Worm (Caenorhabditis elegans) whole organism, mixed stage, embryonic: ENCODE measurements around the gene syp-2.

Experiments used
- M03D4.4 ChIP-seq: sonication (generic microtip); optimal IDR thresholded peaks from 2 replicates; lab custom pipeline; 2017; ENCODE audit warnings: mild to moderate bottlenecking, missing genetic modification characterization, missing compliant biosample characterization
- bed-3 ChIP-seq: fragments of 200-800 bp; sonication (Bioruptor generic); optimal IDR thresholded peaks from 3 replicates; lab custom pipeline; 2018; ENCODE audit warnings: mild to moderate bottlenecking, missing genetic modification characterization, moderate library complexity, missing compliant biosample characterization
- blmp-1 ChIP-seq: fragments of 150-350 bp; optimal IDR thresholded peaks from 2 replicates; lab custom pipeline; 2014; ENCODE audit warnings: missing biosample characterization, missing genetic modification characterization
- ceh-39 ChIP-seq: fragments of 150-350 bp; optimal IDR thresholded peaks from 2 replicates; lab custom pipeline; 2014; ENCODE audit warnings: missing biosample characterization, missing genetic modification characterization
- ceh-43 ChIP-seq: fragments of 200-800 bp; sonication (Bioruptor generic); optimal IDR thresholded peaks from 2 replicates; lab custom pipeline; 2018; ENCODE audit warnings: mild to moderate bottlenecking, missing genetic modification characterization, moderate library complexity, missing compliant biosample characterization
- ceh-83 ChIP-seq: fragments of 200-800 bp; sonication (Bioruptor generic); optimal IDR thresholded peaks from 2 replicates; lab custom pipeline; 2018; ENCODE audit warnings: mild to moderate bottlenecking, missing genetic modification characterization, missing compliant biosample characterization
- ces-1 ChIP-seq: fragments of 150-350 bp; optimal IDR thresholded peaks from 2 replicates; lab custom pipeline; 2014; ENCODE audit warnings: missing biosample characterization, missing genetic modification reagents, missing genetic modification characterization
- cnd-1 ChIP-seq: fragments of 200-800 bp; sonication (Bioruptor generic); optimal IDR thresholded peaks from 2 replicates; lab custom pipeline; 2018; ENCODE audit warnings: mild to moderate bottlenecking, missing genetic modification characterization, missing compliant biosample characterization
- drap-1 ChIP-seq: fragments of 200-800 bp; sonication (Bioruptor generic); optimal IDR thresholded peaks from 3 replicates; lab custom pipeline; 2018; ENCODE audit warnings: mild to moderate bottlenecking, missing genetic modification characterization, missing compliant biosample characterization
- elt-1 ChIP-seq: sonication (generic microtip); optimal IDR thresholded peaks from 2 replicates; lab custom pipeline; 2017; ENCODE audit warnings: missing genetic modification characterization, mild to moderate bottlenecking, missing compliant biosample characterization, antibody characterized with exemption, moderate library complexity, borderline replicate concordance; ENCODE audit not compliant: insufficient read depth
- elt-3 ChIP-seq: fragments of 150-350 bp; optimal IDR thresholded peaks from 2 replicates; lab custom pipeline; 2014; ENCODE audit warnings: missing biosample characterization, missing genetic modification characterization
- ham-2 ChIP-seq: fragments of 200-800 bp; sonication (Bioruptor generic); optimal IDR thresholded peaks from 2 replicates; lab custom pipeline; 2018; ENCODE audit warnings: mild to moderate bottlenecking, missing genetic modification characterization, missing compliant biosample characterization
- hlh-1 ChIP-seq: fragments of 150-350 bp; optimal IDR thresholded peaks from 2 replicates; lab custom pipeline; 2014; ENCODE audit warnings: missing biosample characterization, missing genetic modification reagents, missing genetic modification characterization
- lin-13 ChIP-seq: fragments of 150-350 bp; optimal IDR thresholded peaks from 2 replicates; lab custom pipeline; 2014; ENCODE audit warnings: missing biosample characterization, missing genetic modification characterization
- lsy-2 ChIP-seq: fragments of 150-350 bp; optimal IDR thresholded peaks from 2 replicates; lab custom pipeline; 2014; ENCODE audit warnings: missing biosample characterization, missing genetic modification characterization
- mab-5 ChIP-seq: fragments of 150-350 bp; optimal IDR thresholded peaks from 2 replicates; lab custom pipeline; 2014; ENCODE audit warnings: missing biosample characterization, missing genetic modification characterization
- mep-1 ChIP-seq: fragments of 150-350 bp; optimal IDR thresholded peaks from 2 replicates; lab custom pipeline; 2017; ENCODE audit warnings: missing biosample characterization, missing genetic modification reagents, missing genetic modification characterization, inconsistent platforms
- nhr-12 ChIP-seq: fragments of 150-350 bp; optimal IDR thresholded peaks from 2 replicates; lab custom pipeline; 2014; ENCODE audit warnings: missing biosample characterization, missing genetic modification characterization
- nhr-2 ChIP-seq: fragments of 150-350 bp; optimal IDR thresholded peaks from 2 replicates; lab custom pipeline; 2014; ENCODE audit warnings: missing biosample characterization, missing genetic modification characterization
- nhr-237 ChIP-seq: fragments of 150-350 bp; optimal IDR thresholded peaks from 2 replicates; lab custom pipeline; 2014; ENCODE audit warnings: missing biosample characterization, missing genetic modification characterization
- nhr-28 ChIP-seq: fragments of 150-350 bp; optimal IDR thresholded peaks from 2 replicates; lab custom pipeline; 2014; ENCODE audit warnings: missing biosample characterization, missing genetic modification characterization
- nhr-76 ChIP-seq: sonication (generic microtip); optimal IDR thresholded peaks from 2 replicates; lab custom pipeline; 2017; ENCODE audit warnings: missing biosample characterization, missing genetic modification characterization
- pha-4 ChIP-seq: fragments of 150-350 bp; optimal IDR thresholded peaks from 2 replicates; lab custom pipeline; 2018; ENCODE audit warnings: missing biosample characterization, missing genetic modification reagents, missing genetic modification characterization
- sem-2 ChIP-seq: fragments of 200-800 bp; sonication (Bioruptor generic); optimal IDR thresholded peaks from 2 replicates; lab custom pipeline; 2018; ENCODE audit warnings: mild to moderate bottlenecking, missing genetic modification characterization, missing compliant biosample characterization
- snpc-4 ChIP-seq: fragments of 150-350 bp; optimal IDR thresholded peaks from 2 replicates; lab custom pipeline; 2014; ENCODE audit warnings: missing biosample characterization, missing genetic modification characterization
- sptf-1 ChIP-seq: sonication (generic microtip); optimal IDR thresholded peaks from 2 replicates; lab custom pipeline; 2017; ENCODE audit warnings: mild to moderate bottlenecking, missing genetic modification characterization, moderate library complexity, missing compliant biosample characterization
- tbx-8 ChIP-seq: fragments of 200-800 bp; sonication (Bioruptor generic); optimal IDR thresholded peaks from 2 replicates; lab custom pipeline; 2018; ENCODE audit warnings: mild to moderate bottlenecking, missing genetic modification characterization, moderate library complexity, missing compliant biosample characterization
- unc-120 ChIP-seq: sonication (generic microtip); optimal IDR thresholded peaks from 2 replicates; lab custom pipeline; 2017; ENCODE audit warnings: missing genetic modification characterization, missing compliant biosample characterization; ENCODE audit not compliant: poor library complexity, severe bottlenecking
- unc-62 ChIP-seq: fragments of 150-350 bp; optimal IDR thresholded peaks from 2 replicates; lab custom pipeline; 2014; ENCODE audit warnings: missing biosample characterization, missing genetic modification reagents, missing genetic modification characterization
- zip-8 ChIP-seq: fragments of 150-350 bp; optimal IDR thresholded peaks from 2 replicates; lab custom pipeline; 2014; ENCODE audit warnings: missing biosample characterization, missing genetic modification characterization

Gene syp-2

ce11 chrV:5509134-5509533 is 27.2 kb upstream of the syp-2 start:
- TF ChIP-seq pha-4 (tag; lab: Kevin White, UChicago) (no peak), nhr-2 (tag; lab: Kevin White, UChicago) (no peak), ceh-39 (no peak), sem-2 (GFP tag; lab: Kevin White, UChicago) (no peak), sptf-1 (tag; lab: Kevin White, UChicago) (no peak), unc-62 (GFP tag; lab: Kevin White, UChicago) (no peak), drap-1 (GFP tag; lab: Kevin White, UChicago) (no peak), unc-120 (no peak), lin-13 (no peak), blmp-1 (no peak), ceh-83 (no peak), snpc-4 (tag; lab: Kevin White, UChicago) (no peak), ces-1 (GFP tag; lab: Kevin White, UChicago) (no peak)

- TF ChIP-seq elt-1 (tag; lab: Kevin White, UChicago) (no peak), ces-1 (GFP tag; lab: Kevin White, UChicago) (no peak), mab-5 (tag; lab: Kevin White, UChicago) (no peak), nhr-76 (no peak), unc-120 (no peak), mep-1 (tag; lab: Kevin White, UChicago) (no peak), lin-13 (no peak), ceh-83 (no peak), nhr-28 (tag; lab: Kevin White, UChicago) (no peak), lsy-2 (tag; lab: Kevin White, UChicago) (no peak), cnd-1 (tag; lab: Kevin White, UChicago) (no peak), hlh-1 (tag; lab: Kevin White, UChicago) (no peak), ham-2 (GFP tag; lab: Kevin White, UChicago) (no peak), zip-8 (no peak), unc-62 (GFP tag; lab: Kevin White, UChicago) (no peak), drap-1 (GFP tag; lab: Kevin White, UChicago) (no peak), nhr-12 (no peak)
Measured at ce11 chrV:5509966-5510365, 26.3 kb upstream of the syp-2 start.

ce11 chrV:5511720-5512119 is 24.6 kb upstream of the syp-2 start:
- no peak for TF ChIP-seq nhr-237 (tag; lab: Kevin White, UChicago)

- TF ChIP-seq nhr-76, result no peak
- no peak for TF ChIP-seq lin-13
- no peak for TF ChIP-seq elt-3
- TF ChIP-seq ceh-39, result no peak
- TF ChIP-seq nhr-28 (tag; lab: Kevin White, UChicago), result no peak
- no peak for TF ChIP-seq nhr-237 (tag; lab: Kevin White, UChicago)
- TF ChIP-seq ceh-43 (GFP tag; lab: Kevin White, UChicago), result no peak
- TF ChIP-seq tbx-8 (GFP tag; lab: Kevin White, UChicago), result no peak
- TF ChIP-seq unc-120, result no peak
- TF ChIP-seq cnd-1 (tag; lab: Kevin White, UChicago), result no peak
- TF ChIP-seq drap-1 (GFP tag; lab: Kevin White, UChicago), result no peak
- TF ChIP-seq nhr-12, result no peak
- TF ChIP-seq mep-1 (tag; lab: Kevin White, UChicago), result no peak
Measured at ce11 chrV:5512559-5512958, 23.7 kb upstream of the syp-2 start.

ce11 chrV:5513630-5514378 is 22.5 kb upstream of the syp-2 start, which contains the start of the genes hpo-15 and mms-19:
Gene hpo-15, minus strand, starts transcription at chrV:5513830.
Gene mms-19, plus strand, starts transcription at chrV:5514348.
- TF ChIP-seq drap-1 (GFP tag; lab: Kevin White, UChicago), result no peak

- TF ChIP-seq mep-1 (tag; lab: Kevin White, UChicago) (no peak), sptf-1 (tag; lab: Kevin White, UChicago) (no peak), ceh-43 (GFP tag; lab: Kevin White, UChicago) (no peak), bed-3 (GFP tag; lab: Kevin White, UChicago) (no peak), M03D4.4 (tag; lab: Kevin White, UChicago) (no peak), elt-3 (no peak), blmp-1 (no peak)
Measured at ce11 chrV:5521735-5522241, 14.5 kb upstream of the syp-2 start, which contains the start of gene hir-1. Gene hir-1, plus strand, starts transcription at chrV:5522139.
